Fruit fly (Drosophila melanogaster) whole organism, embryonic: ENCODE results near the gene fkh.

Experiments
- Aef1 ChIP-seq: fragments of 200-800 bp; sonication (Bioruptor generic); IDR thresholded peaks from 3 replicates; pipeline ENCODE4 v1.3.6; 2022; ENCODE audit warnings: missing biosample characterization, missing genetic modification characterization
- Bgb ChIP-seq: fragments of 200-800 bp; sonication (Bioruptor generic); IDR thresholded peaks from 2 replicates; pipeline ENCODE4 v1.3.6; 2022; ENCODE audit warnings: missing biosample characterization, missing genetic modification characterization; ENCODE audit not compliant: partially characterized antibody
- CG10366 ChIP-seq: fragments of 200-800 bp; sonication (Bioruptor generic); IDR thresholded peaks from 2 replicates; pipeline ENCODE4 v1.3.6; 2022; ENCODE audit warnings: missing biosample characterization, missing genetic modification characterization
- CG10543 ChIP-seq: fragments of 200-800 bp; sonication (Bioruptor generic); optimal IDR thresholded peaks from 3 replicates; lab custom pipeline; 2017; ENCODE audit warnings: missing biosample characterization, mild to moderate bottlenecking, missing genetic modification characterization, moderate library complexity
- CG12391 ChIP-seq: fragments of 200-800 bp; sonication (Bioruptor generic); optimal IDR thresholded peaks from 3 replicates; lab custom pipeline; 2018; ENCODE audit warnings: missing biosample characterization, mild to moderate bottlenecking, missing genetic modification characterization, moderate library complexity
- CG12659 ChIP-seq: fragments of 200-800 bp; sonication (Bioruptor generic); optimal IDR thresholded peaks from 3 replicates; lab custom pipeline; 2017; ENCODE audit warnings: mild to moderate bottlenecking, missing biosample characterization, missing genetic modification reagents, missing genetic modification characterization
- CG14965 ChIP-seq: fragments of 200-800 bp; sonication (Bioruptor generic); optimal IDR thresholded peaks from 2 replicates; lab custom pipeline; 2016; ENCODE audit warnings: missing biosample characterization, missing genetic modification characterization, borderline replicate concordance
- CG15696 ChIP-seq: fragments of 200-800 bp; sonication (Bioruptor generic); optimal IDR thresholded peaks from 2 replicates; lab custom pipeline; 2019; ENCODE audit warnings: missing biosample characterization, mild to moderate bottlenecking, missing genetic modification characterization, moderate library complexity
- CG17328 ChIP-seq: fragments of 200-800 bp; sonication (Bioruptor generic); IDR thresholded peaks from 2 replicates; pipeline ENCODE4 v1.3.6; 2022; ENCODE audit warnings: missing biosample characterization, missing genetic modification characterization
- CG18476 ChIP-seq: fragments of 200-800 bp; sonication (Bioruptor generic); optimal IDR thresholded peaks from 2 replicates; lab custom pipeline; 2016; ENCODE audit warnings: missing biosample characterization, mild to moderate bottlenecking, missing genetic modification characterization
- CG18619 ChIP-seq: fragments of 200-800 bp; sonication (Bioruptor generic); optimal IDR thresholded peaks from 3 replicates; lab custom pipeline; 2017; ENCODE audit warnings: missing biosample characterization, mild to moderate bottlenecking, missing genetic modification characterization
- CG2129 ChIP-seq: fragments of 200-800 bp; sonication (Bioruptor generic); IDR thresholded peaks from 2 replicates; pipeline ENCODE4 v1.3.6; 2022; ENCODE audit warnings: missing biosample characterization, missing genetic modification characterization; ENCODE audit not compliant: partially characterized antibody
- CG31388 ChIP-seq: fragments of 200-800 bp; sonication (Bioruptor generic); optimal IDR thresholded peaks from 2 replicates; lab custom pipeline; 2016; ENCODE audit warnings: missing biosample characterization, missing genetic modification characterization
- CG43689 ChIP-seq: fragments of 200-800 bp; sonication (Bioruptor generic); IDR thresholded peaks from 2 replicates; pipeline ENCODE4 v1.3.6; 2022; ENCODE audit warnings: missing biosample characterization, missing genetic modification characterization
- CG7839 ChIP-seq: fragments of 200-800 bp; sonication (Bioruptor generic); optimal IDR thresholded peaks from 3 replicates; lab custom pipeline; 2018; ENCODE audit warnings: missing biosample characterization, mild to moderate bottlenecking, missing genetic modification characterization, moderate library complexity
- CrebB ChIP-seq: fragments of 200-800 bp; sonication (Bioruptor generic); optimal IDR thresholded peaks from 3 replicates; lab custom pipeline; 2018; ENCODE audit warnings: missing biosample characterization, mild to moderate bottlenecking, missing genetic modification characterization
- Deaf1 ChIP-seq: fragments of 200-800 bp; optimal IDR thresholded peaks from 3 replicates; lab custom pipeline; 2019; ENCODE audit warnings: missing biosample characterization, mild to moderate bottlenecking, missing genetic modification characterization, moderate library complexity
- Dip3 ChIP-seq: fragments of 200-800 bp; sonication (Bioruptor generic); optimal IDR thresholded peaks from 3 replicates; lab custom pipeline; 2016; ENCODE audit warnings: missing biosample characterization, missing genetic modification characterization
- Dll ChIP-seq: fragments of 200-800 bp; sonication (Bioruptor generic); IDR thresholded peaks from 4 replicates; pipeline ENCODE4 v1.3.6; 2022; ENCODE audit warnings: missing biosample characterization, missing genetic modification characterization; ENCODE audit not compliant: partially characterized antibody
- HmgZ ChIP-seq: fragments of 200-800 bp; sonication (Bioruptor generic); optimal IDR thresholded peaks from 2 replicates; lab custom pipeline; 2018; ENCODE audit warnings: missing biosample characterization, mild to moderate bottlenecking, missing genetic modification characterization
- Med ChIP-seq: fragments of 200-800 bp; sonication (Bioruptor generic); peaks from one replicate; lab custom pipeline; 2016; ENCODE audit warnings: missing biosample characterization, missing genetic modification characterization, mild to moderate bottlenecking, inconsistent platforms, moderate library complexity
- Meics ChIP-seq: fragments of 200-800 bp; sonication (Bioruptor generic); optimal IDR thresholded peaks from 2 replicates; lab custom pipeline; 2017; ENCODE audit warnings: missing biosample characterization, mild to moderate bottlenecking, missing genetic modification characterization
- NK7.1 ChIP-seq: fragments of 200-800 bp; sonication (Bioruptor generic); optimal IDR thresholded peaks from 3 replicates; lab custom pipeline; 2016; ENCODE audit warnings: missing biosample characterization, missing genetic modification characterization
- Neu2 ChIP-seq: fragments of 200-800 bp; sonication (Bioruptor generic); optimal IDR thresholded peaks from 3 replicates; lab custom pipeline; 2016; ENCODE audit warnings: missing biosample characterization, missing genetic modification characterization, borderline replicate concordance
- PHDP ChIP-seq: fragments of 200-800 bp; sonication (Bioruptor generic); optimal IDR thresholded peaks from 3 replicates; lab custom pipeline; 2018; ENCODE audit warnings: missing biosample characterization, mild to moderate bottlenecking, missing genetic modification characterization, moderate library complexity
- Rfx ChIP-seq: fragments of 200-800 bp; sonication (Bioruptor generic); IDR thresholded peaks from 2 replicates; pipeline ENCODE4 v1.3.6; 2022; ENCODE audit warnings: missing biosample characterization, missing genetic modification characterization
- Rx ChIP-seq: fragments of 200-800 bp; sonication (Bioruptor generic); IDR thresholded peaks from 2 replicates; pipeline ENCODE4 v1.3.6; 2022; ENCODE audit warnings: missing biosample characterization, missing genetic modification characterization
- Taf1 ChIP-seq: fragments of 200-800 bp; sonication (Bioruptor generic); IDR thresholded peaks from 2 replicates; pipeline ENCODE4 v1.3.6; 2022; ENCODE audit warnings: missing biosample characterization, missing genetic modification characterization
- Vsx1 ChIP-seq: fragments of 200-800 bp; sonication (Bioruptor generic); optimal IDR thresholded peaks from 2 replicates; lab custom pipeline; 2017; ENCODE audit warnings: missing biosample characterization, mild to moderate bottlenecking, missing genetic modification characterization, missing genetic modification reagents
- aop ChIP-seq: fragments of 200-800 bp; sonication (Bioruptor generic); IDR thresholded peaks from 2 replicates; pipeline ENCODE4 v1.3.6; 2022; ENCODE audit warnings: missing biosample characterization, missing genetic modification characterization
- bab2 ChIP-seq: fragments of 200-800 bp; sonication (Bioruptor generic); optimal IDR thresholded peaks from 2 replicates; lab custom pipeline; 2016; ENCODE audit warnings: missing biosample characterization, missing genetic modification characterization
- chif ChIP-seq, 2 experiments: fragments of 200-800 bp; sonication (Bioruptor generic); optimal IDR thresholded peaks; 3 replicates each; lab custom pipeline; 2016; ENCODE audit warnings: missing biosample characterization in 2 of 2, missing genetic modification characterization in 2 of 2
- crol ChIP-seq: fragments of 200-800 bp; sonication (Bioruptor generic); IDR thresholded peaks from 2 replicates; pipeline ENCODE4 v1.3.6; 2022; ENCODE audit warnings: missing biosample characterization, missing genetic modification characterization
- en ChIP-seq: fragments of 200-800 bp; sonication (Bioruptor generic); optimal IDR thresholded peaks from 2 replicates; lab custom pipeline; 2016; ENCODE audit warnings: missing biosample characterization, missing genetic modification characterization
- fru ChIP-seq: fragments of >200 bp; optimal IDR thresholded peaks from 2 replicates; lab custom pipeline; 2017
- gem ChIP-seq: fragments of 200-800 bp; sonication (Bioruptor generic); optimal IDR thresholded peaks from 2 replicates; lab custom pipeline; 2019; ENCODE audit warnings: missing biosample characterization, mild to moderate bottlenecking, missing genetic modification characterization, moderate library complexity
- gro ChIP-seq: fragments of 200-800 bp; sonication (Bioruptor generic); optimal IDR thresholded peaks from 2 replicates; lab custom pipeline; 2016; ENCODE audit warnings: missing biosample characterization, missing genetic modification characterization
- gsb ChIP-seq: fragments of 200-800 bp; sonication (Bioruptor generic); IDR thresholded peaks from 2 replicates; pipeline ENCODE4 v1.3.6; 2022; ENCODE audit warnings: missing biosample characterization, missing genetic modification characterization
- gt ChIP-seq: fragments of 200-800 bp; sonication (Bioruptor generic); IDR thresholded peaks from 2 replicates; pipeline ENCODE4 v1.3.6; 2022; ENCODE audit warnings: missing biosample characterization, missing genetic modification characterization
- inv ChIP-seq: fragments of 200-800 bp; sonication (Bioruptor generic); IDR thresholded peaks from 2 replicates; pipeline ENCODE4 v1.3.6; 2022; ENCODE audit warnings: missing biosample characterization, missing genetic modification characterization; ENCODE audit not compliant: partially characterized antibody
- kay ChIP-seq: fragments of 200-800 bp; sonication (Bioruptor generic); optimal IDR thresholded peaks from 2 replicates; lab custom pipeline; 2016; ENCODE audit warnings: missing biosample characterization, missing genetic modification characterization
- kni ChIP-seq: fragments of 200-800 bp; sonication (Bioruptor generic); optimal IDR thresholded peaks from 3 replicates; lab custom pipeline; 2017; ENCODE audit warnings: mild to moderate bottlenecking, missing biosample characterization, missing genetic modification reagents, missing genetic modification characterization
- lab ChIP-seq: fragments of 200-800 bp; sonication (Bioruptor generic); optimal IDR thresholded peaks from 3 replicates; lab custom pipeline; 2017; ENCODE audit warnings: missing biosample characterization, missing genetic modification characterization, mild to moderate bottlenecking, moderate library complexity, missing genetic modification reagents
- nau ChIP-seq: fragments of 200-800 bp; sonication (Bioruptor generic); optimal IDR thresholded peaks from 3 replicates; lab custom pipeline; 2017; ENCODE audit warnings: missing biosample characterization, mild to moderate bottlenecking, missing genetic modification characterization, missing genetic modification reagents
- oc ChIP-seq: fragments of 200-800 bp; sonication (Bioruptor generic); optimal IDR thresholded peaks from 2 replicates; lab custom pipeline; 2018; ENCODE audit warnings: missing biosample characterization, mild to moderate bottlenecking, missing genetic modification characterization, moderate library complexity
- otp ChIP-seq: fragments of 200-800 bp; sonication (Bioruptor generic); IDR thresholded peaks from 3 replicates; pipeline ENCODE4, ENCODE4 v1.3.6; 2022; ENCODE audit warnings: missing biosample characterization, missing genetic modification characterization
- rib ChIP-seq: fragments of 200-800 bp; sonication (Bioruptor generic); IDR thresholded peaks from 2 replicates; pipeline ENCODE4 v1.3.6; 2022; ENCODE audit warnings: missing biosample characterization, missing genetic modification characterization
- ssp ChIP-seq: fragments of 200-800 bp; sonication (Bioruptor generic); IDR thresholded peaks from 2 replicates; pipeline ENCODE4 v1.3.6; 2022; ENCODE audit warnings: missing biosample characterization, missing genetic modification characterization
- stc ChIP-seq: fragments of 200-800 bp; sonication (Bioruptor generic); IDR thresholded peaks from 2 replicates; pipeline ENCODE4 v1.3.6; 2022; ENCODE audit warnings: missing biosample characterization, missing genetic modification characterization
- vfl ChIP-seq: fragments of 200-800 bp; sonication (Bioruptor generic); optimal IDR thresholded peaks from 2 replicates; lab custom pipeline; 2016; ENCODE audit warnings: missing biosample characterization, missing genetic modification characterization
- wor ChIP-seq: fragments of 200-800 bp; sonication (Bioruptor generic); IDR thresholded peaks from 2 replicates; pipeline ENCODE4 v1.3.6; 2022; ENCODE audit warnings: missing biosample characterization, missing genetic modification characterization

Gene fkh

DNA sequence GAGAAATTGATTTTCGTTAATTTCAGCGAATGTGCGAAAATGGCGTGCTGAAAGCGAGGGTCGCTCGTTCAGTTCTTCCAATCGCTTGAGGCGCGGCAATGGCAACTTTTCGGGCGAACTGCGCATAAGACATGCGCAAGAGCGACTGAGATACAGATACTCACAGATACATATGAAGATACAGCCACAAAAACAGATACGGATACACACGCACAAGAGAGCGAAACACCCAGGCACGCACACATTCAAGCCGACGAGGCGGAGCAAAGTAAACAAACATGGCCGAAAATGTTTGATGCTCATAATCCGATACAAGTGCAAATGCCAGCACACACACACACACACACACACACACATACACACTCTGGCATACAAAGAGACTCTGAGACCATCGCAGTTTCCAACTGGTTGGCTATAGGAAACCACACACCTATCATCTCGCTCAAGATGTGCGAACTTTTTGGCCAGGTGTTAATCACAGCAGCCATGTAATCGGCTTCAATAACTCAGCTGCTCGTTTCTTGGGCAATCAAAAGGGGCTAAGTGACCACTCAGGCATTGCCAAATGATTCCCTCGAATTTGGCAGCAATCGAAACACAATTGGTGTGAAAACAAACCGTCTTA lies 37.8 kb downstream of the fkh start (continued):
- TF ChIP-seq CG31388 (GFP tag; lab: Kevin White, UChicago) (no peak), gt (GFP tag; lab: Robert Waterston, UW) (no peak), gro (peak; percentile 21), en (GFP tag; lab: Kevin White, UChicago) (no peak), Rfx (GFP tag; lab: Robert Waterston, UW) (peak; percentile 53), wor (GFP tag; lab: Robert Waterston, UW) (no peak), rib (GFP tag; lab: Robert Waterston, UW) (peak; percentile 88), oc (tag; lab: Kevin White, UChicago) (peak; percentile 83), CG15696 (tag; lab: Kevin White, UChicago) (no peak), kni (GFP tag; lab: Kevin White, UChicago) (peak; percentile 61), bab2 (GFP tag; lab: Kevin White, UChicago) (no peak), Neu2 (GFP tag; lab: Kevin White, UChicago) (no peak), otp (no peak), CG12391 (no peak), CG10543 (GFP tag; lab: Kevin White, UChicago) (peak; percentile 19), NK7.1 (GFP tag; lab: Kevin White, UChicago) (no peak), CG17328 (GFP tag; lab: Robert Waterston, UW) (0 out of 2 replicates have a peak, but pooled peaks have one; percentile 19), Rx (GFP tag; lab: Robert Waterston, UW) (no peak), CG14965 (no peak), fru (lab: Kevin White, UChicago) (no peak), PHDP (tag; lab: Kevin White, UChicago) (no peak), stc (no peak), CG18619 (no peak), Dip3 (GFP tag; lab: Kevin White, UChicago) (no peak), aop (no peak), CG43689 (GFP tag; lab: Robert Waterston, UW) (no peak), Aef1 (no peak), Bgb (peak; percentile 37; the same call in 1 of the 2 replicates), CG7839 (tag; lab: Kevin White, UChicago) (no peak), Deaf1 (tag; lab: Kevin White, UChicago) (no peak), Med (GFP tag; lab: Kevin White, UChicago) (peak; percentile 80), lab (GFP tag; lab: Kevin White, UChicago) (peak; percentile 23), CrebB (tag; lab: Kevin White, UChicago) (peak; percentile 23), ssp (GFP tag; lab: Robert Waterston, UW) (no peak), crol (GFP tag; lab: Robert Waterston, UW) (no peak), Meics (no peak), inv (GFP tag; lab: Robert Waterston, UW) (no peak), CG10366 (GFP tag; lab: Robert Waterston, UW) (no peak), CG12659 (GFP tag; lab: Kevin White, UChicago) (no peak), Taf1 (no peak), HmgZ (tag; lab: Kevin White, UChicago) (peak; percentile 23), CG2129 (no peak), chif (GFP tag; optimal IDR thresholded peaks at IDR 0.05; lab: Kevin White, UChicago) (no peak), nau (GFP tag; lab: Kevin White, UChicago) (no peak), kay (GFP tag; lab: Kevin White, UChicago) (no peak), Vsx1 (GFP tag; lab: Kevin White, UChicago) (no peak), Dll (no peak), CG18476 (GFP tag; lab: Kevin White, UChicago) (peak; percentile 97), gsb (GFP tag; lab: Robert Waterston, UW) (no peak), gem (no peak), vfl (no peak)
